Fruit fly (Drosophila melanogaster): ENCODE results near the gene pst.

DNA sequence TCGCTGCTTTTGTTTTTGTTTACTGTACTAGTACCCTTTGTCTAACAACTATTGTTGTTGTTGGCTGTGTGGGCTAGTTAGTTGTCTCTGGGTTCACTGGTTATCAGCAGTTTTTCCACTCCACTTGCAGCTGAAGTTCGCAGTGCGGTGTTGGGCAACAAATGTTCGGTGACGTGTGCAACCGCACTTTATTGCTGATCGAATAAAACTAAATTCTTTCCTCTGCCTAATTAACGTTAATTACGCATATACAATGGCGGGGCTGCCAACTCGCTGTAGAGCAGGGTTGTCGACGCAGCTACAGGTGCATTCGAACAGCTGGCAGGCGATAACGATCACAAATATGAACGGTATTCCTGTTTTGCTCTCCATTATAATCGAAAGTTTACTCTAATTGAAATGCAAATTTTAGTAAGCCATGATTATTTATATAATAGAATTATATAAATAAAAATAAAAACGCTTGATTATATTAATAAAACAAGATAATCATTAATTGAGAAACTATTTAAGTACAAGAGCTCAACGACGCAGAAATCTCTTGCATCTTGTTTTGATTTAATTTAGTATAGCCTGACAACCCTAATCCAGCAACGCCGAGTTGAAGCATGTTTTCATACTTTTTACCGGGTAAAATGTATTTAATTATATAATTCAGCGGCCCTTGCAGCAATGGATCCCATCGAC is 31.4 kb downstream of the pst start, which contains the start of the genes mrva, CG42307 and mus312:
- TF ChIP-seq CG2116 (GFP tag; optimal IDR thresholded peaks at IDR 0.05) (peak; percentile 85), E2f2 (GFP tag; IDR thresholded peaks at IDR 0.05) (peak; percentile 68), CG3065 (GFP tag; optimal IDR thresholded peaks at IDR 0.05) (peak; percentile 49), ttk (GFP tag; IDR thresholded peaks at IDR 0.05) (peak; percentile 79), stc (GFP tag; IDR thresholded peaks at IDR 0.05) (peak; percentile 78), psq (GFP tag; optimal IDR thresholded peaks at IDR 0.05) (peak; percentile 68), CG17829 (tag; optimal IDR thresholded peaks at IDR 0.05) (peak; percentile 95)

All from whole organism, embryonic.